Fruit fly (Drosophila melanogaster): ENCODE results near the gene rost.

Gene rost

dm6 chr2L:8952194-8953037, 36.9 kb downstream of the rost start (continued):
- TF ChIP-seq CG6808 (GFP tag; optimal IDR thresholded peaks at IDR 0.05) (peak; percentile 31), Hr38 (GFP tag; optimal IDR thresholded peaks at IDR 0.05) (no peak), fd59A (GFP tag; optimal IDR thresholded peaks at IDR 0.05) (peak; percentile 14), CG8319 (GFP tag; optimal IDR thresholded peaks at IDR 0.05) (peak; percentile 36), dsx (GFP tag; optimal IDR thresholded peaks at IDR 0.05; ENCODE audit: poor library complexity, severe bottlenecking) (peak; percentile 52), svp (GFP tag) (peak; percentile 42), OdsH (GFP tag; optimal IDR thresholded peaks at IDR 0.05) (peak; percentile 64), esn (GFP tag; optimal IDR thresholded peaks at IDR 0.05) (peak; percentile 74), eg (GFP tag; IDR thresholded peaks at IDR 0.05) (peak; percentile 42; the same call in 1 of the 3 replicates), CG7368 (GFP tag; optimal IDR thresholded peaks at IDR 0.05) (peak; percentile 31), fkh (GFP tag; optimal IDR thresholded peaks at IDR 0.05) (no peak), CG9139 (GFP tag; optimal IDR thresholded peaks at IDR 0.05) (no peak), acj6 (GFP tag; optimal IDR thresholded peaks at IDR 0.05) (peak; percentile 53), CG4318 (GFP tag; optimal IDR thresholded peaks at IDR 0.05) (no peak), Sox14 (GFP tag; optimal IDR thresholded peaks at IDR 0.05) (peak; percentile 55)

- peak; percentile 100 for TF ChIP-seq CG3032 (tag; optimal IDR thresholded peaks at IDR 0.05)
- TF ChIP-seq CG4318 (GFP tag; optimal IDR thresholded peaks at IDR 0.05), result peak; percentile 90
- TF ChIP-seq CG10669 (GFP tag; optimal IDR thresholded peaks at IDR 0.05), result peak; percentile 97
- peak; percentile 82 for TF ChIP-seq CG11902 (GFP tag; optimal IDR thresholded peaks at IDR 0.05)
- peak; percentile 73 for TF ChIP-seq Eip93F (GFP tag; optimal IDR thresholded peaks at IDR 0.05)
- peak; percentile 78 for TF ChIP-seq Sox15 (GFP tag; optimal IDR thresholded peaks at IDR 0.05)
- TF ChIP-seq dsx (GFP tag; optimal IDR thresholded peaks at IDR 0.05; ENCODE audit: poor library complexity, severe bottlenecking), result peak; percentile 99
- TF ChIP-seq OdsH (GFP tag; optimal IDR thresholded peaks at IDR 0.05), result peak; percentile 96
- peak; percentile 98 for TF ChIP-seq CG8632 (GFP tag; optimal IDR thresholded peaks at IDR 0.05)
- peak; percentile 96 for TF ChIP-seq CG6792 (GFP tag; optimal IDR thresholded peaks at IDR 0.05)
- peak; percentile 98 for TF ChIP-seq CG15336 (GFP tag; IDR thresholded peaks at IDR 0.05)
- peak; percentile 95 for TF ChIP-seq Blimp-1 (GFP tag; optimal IDR thresholded peaks at IDR 0.05)
- peak; percentile 96 for TF ChIP-seq CG16779 (tag; optimal IDR thresholded peaks at IDR 0.05)
- peak; percentile 96 for TF ChIP-seq svp (GFP tag)
- TF ChIP-seq Ets21C (GFP tag; optimal IDR thresholded peaks at IDR 0.05), result peak; percentile 75
- TF ChIP-seq acj6 (GFP tag; optimal IDR thresholded peaks at IDR 0.05), result peak; percentile 96
- TF ChIP-seq cyc (GFP tag; optimal IDR thresholded peaks at IDR 0.05), result peak; percentile 89
- TF ChIP-seq fd59A (GFP tag; optimal IDR thresholded peaks at IDR 0.05), result peak; percentile 94
- peak; percentile 99 for TF ChIP-seq CG8119 (GFP tag; IDR thresholded peaks at IDR 0.05)
- TF ChIP-seq CG8319 (GFP tag; optimal IDR thresholded peaks at IDR 0.05), result peak; percentile 87
- TF ChIP-seq fkh (GFP tag; optimal IDR thresholded peaks at IDR 0.05), result peak; percentile 75
- peak; percentile 97 for TF ChIP-seq eg (GFP tag; IDR thresholded peaks at IDR 0.05)
- TF ChIP-seq salr (GFP tag; optimal IDR thresholded peaks at IDR 0.05), result peak; percentile 77 to 98
- TF ChIP-seq Met (GFP tag; optimal IDR thresholded peaks at IDR 0.05), result peak; percentile 89
- TF ChIP-seq achi (GFP tag; optimal IDR thresholded peaks at IDR 0.05), result peak; percentile 97
- TF ChIP-seq CG3919 (GFP tag; optimal IDR thresholded peaks at IDR 0.05), result peak; percentile 97
- peak; percentile 83 for TF ChIP-seq pdm3 (GFP tag; optimal IDR thresholded peaks at IDR 0.05)
- TF ChIP-seq CG34406 (GFP tag; optimal IDR thresholded peaks at IDR 0.05), result peak; percentile 98
- peak; percentile 77 for TF ChIP-seq fd85E (GFP tag; optimal IDR thresholded peaks at IDR 0.05)
- TF ChIP-seq CG9139 (GFP tag; optimal IDR thresholded peaks at IDR 0.05), result peak; percentile 97
- peak; percentile 71 for TF ChIP-seq Hr39 (GFP tag; optimal IDR thresholded peaks at IDR 0.05)
- peak; percentile 75 for TF ChIP-seq Hr4 (GFP tag; optimal IDR thresholded peaks at IDR 0.05)
- TF ChIP-seq topi (GFP tag; optimal IDR thresholded peaks at IDR 0.05), result peak; percentile 88
- peak; percentile 81 for TF ChIP-seq dac (GFP tag; optimal IDR thresholded peaks at IDR 0.05)
- peak; percentile 80 for TF ChIP-seq vri (GFP tag; optimal IDR thresholded peaks at IDR 0.05)
- TF ChIP-seq CG10631 (GFP tag; optimal IDR thresholded peaks at IDR 0.05), result peak; percentile 98
- peak; percentile 94 for TF ChIP-seq CG6854 (GFP tag; optimal IDR thresholded peaks at IDR 0.05)
- TF ChIP-seq Lpt (GFP tag; optimal IDR thresholded peaks at IDR 0.05), result peak; percentile 95
- TF ChIP-seq Eip78C (GFP tag), result peak; percentile 98
- peak; percentile 96 for TF ChIP-seq esn (GFP tag; optimal IDR thresholded peaks at IDR 0.05)
- TF ChIP-seq CG6808 (GFP tag; optimal IDR thresholded peaks at IDR 0.05), result peak; percentile 97
Observed at dm6 chr2L:8951184-8951934, 38.0 kb downstream of the rost start, which contains the start of gene C1GalTA. Gene C1GalTA (minus strand): TSS chr2L:8951216.

Data from whole organism, prepupa.